Worm (Caenorhabditis elegans) whole organism, mixed stage, embryonic: ENCODE results near the gene Y54G2A.40.
A peak's percentile ranks its signal among the peaks of the same experiment; 100 is the strongest.
"Not testable (repeated sequence)": the region's sequence is repeated elsewhere in the genome, so short reads cannot be mapped to it uniquely, and the experiment has no call there.

Experiments used
- bed-3 ChIP-seq: fragments of 200-800 bp; sonication (Bioruptor generic); optimal IDR thresholded peaks from 3 replicates; lab custom pipeline; 2018; ENCODE audit warnings: mild to moderate bottlenecking, missing genetic modification characterization, moderate library complexity, missing compliant biosample characterization
- blmp-1 ChIP-seq: fragments of 150-350 bp; optimal IDR thresholded peaks from 2 replicates; lab custom pipeline; 2014; ENCODE audit warnings: missing biosample characterization, missing genetic modification characterization
- ceh-39 ChIP-seq: fragments of 150-350 bp; optimal IDR thresholded peaks from 2 replicates; lab custom pipeline; 2014; ENCODE audit warnings: missing biosample characterization, missing genetic modification characterization
- ceh-83 ChIP-seq: fragments of 200-800 bp; sonication (Bioruptor generic); optimal IDR thresholded peaks from 2 replicates; lab custom pipeline; 2018; ENCODE audit warnings: mild to moderate bottlenecking, missing genetic modification characterization, missing compliant biosample characterization
- ces-1 ChIP-seq: fragments of 150-350 bp; optimal IDR thresholded peaks from 2 replicates; lab custom pipeline; 2014; ENCODE audit warnings: missing biosample characterization, missing genetic modification reagents, missing genetic modification characterization
- cnd-1 ChIP-seq: fragments of 200-800 bp; sonication (Bioruptor generic); optimal IDR thresholded peaks from 2 replicates; lab custom pipeline; 2018; ENCODE audit warnings: mild to moderate bottlenecking, missing genetic modification characterization, missing compliant biosample characterization
- flh-1 ChIP-seq: fragments of 200-800 bp; sonication (Bioruptor generic); optimal IDR thresholded peaks from 2 replicates; lab custom pipeline; 2018; ENCODE audit warnings: mild to moderate bottlenecking, missing genetic modification characterization, moderate library complexity, missing compliant biosample characterization
- ham-2 ChIP-seq: fragments of 200-800 bp; sonication (Bioruptor generic); optimal IDR thresholded peaks from 2 replicates; lab custom pipeline; 2018; ENCODE audit warnings: mild to moderate bottlenecking, missing genetic modification characterization, missing compliant biosample characterization
- hlh-1 ChIP-seq: fragments of 150-350 bp; optimal IDR thresholded peaks from 2 replicates; lab custom pipeline; 2014; ENCODE audit warnings: missing biosample characterization, missing genetic modification reagents, missing genetic modification characterization
- lin-13 ChIP-seq: fragments of 150-350 bp; optimal IDR thresholded peaks from 2 replicates; lab custom pipeline; 2014; ENCODE audit warnings: missing biosample characterization, missing genetic modification characterization
- lin-32 ChIP-seq: fragments of 200-800 bp; sonication (Bioruptor generic); optimal IDR thresholded peaks from 2 replicates; lab custom pipeline; 2018; ENCODE audit warnings: mild to moderate bottlenecking, missing genetic modification characterization, missing compliant biosample characterization
- lsy-2 ChIP-seq: fragments of 150-350 bp; optimal IDR thresholded peaks from 2 replicates; lab custom pipeline; 2014; ENCODE audit warnings: missing biosample characterization, missing genetic modification characterization
- mab-5 ChIP-seq: fragments of 150-350 bp; optimal IDR thresholded peaks from 2 replicates; lab custom pipeline; 2014; ENCODE audit warnings: missing biosample characterization, missing genetic modification characterization
- mep-1 ChIP-seq: fragments of 150-350 bp; optimal IDR thresholded peaks from 2 replicates; lab custom pipeline; 2017; ENCODE audit warnings: missing biosample characterization, missing genetic modification reagents, missing genetic modification characterization, inconsistent platforms
- mls-2 ChIP-seq: sonication (generic microtip); optimal IDR thresholded peaks from 2 replicates; lab custom pipeline; 2016; ENCODE audit warnings: mild to moderate bottlenecking, missing genetic modification characterization, moderate library complexity, missing compliant biosample characterization
- nhr-12 ChIP-seq: fragments of 150-350 bp; optimal IDR thresholded peaks from 2 replicates; lab custom pipeline; 2014; ENCODE audit warnings: missing biosample characterization, missing genetic modification characterization
- nhr-2 ChIP-seq: fragments of 150-350 bp; optimal IDR thresholded peaks from 2 replicates; lab custom pipeline; 2014; ENCODE audit warnings: missing biosample characterization, missing genetic modification characterization
- nhr-237 ChIP-seq: fragments of 150-350 bp; optimal IDR thresholded peaks from 2 replicates; lab custom pipeline; 2014; ENCODE audit warnings: missing biosample characterization, missing genetic modification characterization
- nhr-28 ChIP-seq: fragments of 150-350 bp; optimal IDR thresholded peaks from 2 replicates; lab custom pipeline; 2014; ENCODE audit warnings: missing biosample characterization, missing genetic modification characterization
- nhr-76 ChIP-seq: sonication (generic microtip); optimal IDR thresholded peaks from 2 replicates; lab custom pipeline; 2017; ENCODE audit warnings: missing biosample characterization, missing genetic modification characterization
- sem-2 ChIP-seq: fragments of 200-800 bp; sonication (Bioruptor generic); optimal IDR thresholded peaks from 2 replicates; lab custom pipeline; 2018; ENCODE audit warnings: mild to moderate bottlenecking, missing genetic modification characterization, missing compliant biosample characterization
- snpc-4 ChIP-seq: fragments of 150-350 bp; optimal IDR thresholded peaks from 2 replicates; lab custom pipeline; 2014; ENCODE audit warnings: missing biosample characterization, missing genetic modification characterization
- sptf-1 ChIP-seq: sonication (generic microtip); optimal IDR thresholded peaks from 2 replicates; lab custom pipeline; 2017; ENCODE audit warnings: mild to moderate bottlenecking, missing genetic modification characterization, moderate library complexity, missing compliant biosample characterization
- tbx-8 ChIP-seq: fragments of 200-800 bp; sonication (Bioruptor generic); optimal IDR thresholded peaks from 2 replicates; lab custom pipeline; 2018; ENCODE audit warnings: mild to moderate bottlenecking, missing genetic modification characterization, moderate library complexity, missing compliant biosample characterization
- unc-120 ChIP-seq: sonication (generic microtip); optimal IDR thresholded peaks from 2 replicates; lab custom pipeline; 2017; ENCODE audit warnings: missing genetic modification characterization, missing compliant biosample characterization; ENCODE audit not compliant: poor library complexity, severe bottlenecking
- unc-39 ChIP-seq: fragments of 150-350 bp; optimal IDR thresholded peaks from 2 replicates; lab custom pipeline; 2014; ENCODE audit warnings: missing biosample characterization, missing genetic modification characterization
- unc-62 ChIP-seq: fragments of 150-350 bp; optimal IDR thresholded peaks from 2 replicates; lab custom pipeline; 2014; ENCODE audit warnings: missing biosample characterization, missing genetic modification reagents, missing genetic modification characterization
- ztf-11 ChIP-seq: fragments of 150-350 bp; optimal IDR thresholded peaks from 2 replicates; lab custom pipeline; 2014; ENCODE audit warnings: missing biosample characterization, missing genetic modification characterization

The Y54G2A.40 gene

DNA sequence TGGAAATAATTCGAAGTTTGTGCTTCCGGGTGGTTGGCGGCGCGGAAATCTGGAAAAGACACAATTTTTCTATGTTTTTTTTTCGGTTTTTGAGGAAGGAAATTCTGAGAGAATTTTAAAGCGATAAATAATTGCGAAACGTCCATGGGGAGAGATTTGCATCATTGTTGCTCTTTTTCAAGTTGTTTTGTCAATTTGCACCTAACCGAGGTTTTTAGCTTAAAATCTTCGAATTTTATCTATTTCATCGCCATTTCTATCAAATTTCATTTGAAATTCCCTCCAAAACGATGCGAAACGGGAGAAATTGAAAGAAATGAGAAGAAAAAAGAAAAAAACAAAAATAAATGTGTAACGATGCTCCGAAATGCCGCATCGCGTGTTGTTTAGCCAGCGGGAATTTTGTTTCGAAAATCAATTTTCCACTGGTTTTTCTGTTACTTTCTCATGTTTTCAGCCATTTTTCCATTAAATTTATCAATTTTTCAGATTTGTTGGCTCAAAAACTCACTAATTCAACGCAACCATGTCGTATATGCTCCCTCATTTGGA is 44.2 kb downstream of the Y54G2A.40 start, which contains the start of the genes nprt-1 and dib-1:
TSS of gene nprt-1 (minus strand) at position 51 of the 552 bp plus-strand sequence.
TSS of gene dib-1 (plus strand) at position 482 of the 552 bp plus-strand sequence.
- TF ChIP-seq lin-13 (tag; lab: Kevin White, UChicago) (peak; percentile 4), unc-62 (GFP tag; lab: Kevin White, UChicago) (no peak), lsy-2 (tag; lab: Kevin White, UChicago) (peak; percentile 73), flh-1 (GFP tag; lab: Kevin White, UChicago) (no peak), lin-32 (GFP tag; lab: Kevin White, UChicago) (no peak), snpc-4 (tag; lab: Kevin White, UChicago) (no peak), ces-1 (peak; percentile 62), sem-2 (GFP tag; lab: Kevin White, UChicago) (no peak), blmp-1 (tag; lab: Kevin White, UChicago) (no peak), nhr-76 (tag; lab: Kevin White, UChicago) (no peak), tbx-8 (no peak), sptf-1 (tag; lab: Kevin White, UChicago) (peak; percentile 13), mep-1 (tag; lab: Kevin White, UChicago) (peak; percentile 47), nhr-28 (tag; lab: Kevin White, UChicago) (no peak), nhr-237 (peak; percentile 12), nhr-2 (tag; lab: Kevin White, UChicago) (no peak), bed-3 (GFP tag; lab: Kevin White, UChicago) (no peak), cnd-1 (tag; lab: Kevin White, UChicago) (no peak)
- TF ChIP-seq, all 35 proteins: peak for 6

DNA sequence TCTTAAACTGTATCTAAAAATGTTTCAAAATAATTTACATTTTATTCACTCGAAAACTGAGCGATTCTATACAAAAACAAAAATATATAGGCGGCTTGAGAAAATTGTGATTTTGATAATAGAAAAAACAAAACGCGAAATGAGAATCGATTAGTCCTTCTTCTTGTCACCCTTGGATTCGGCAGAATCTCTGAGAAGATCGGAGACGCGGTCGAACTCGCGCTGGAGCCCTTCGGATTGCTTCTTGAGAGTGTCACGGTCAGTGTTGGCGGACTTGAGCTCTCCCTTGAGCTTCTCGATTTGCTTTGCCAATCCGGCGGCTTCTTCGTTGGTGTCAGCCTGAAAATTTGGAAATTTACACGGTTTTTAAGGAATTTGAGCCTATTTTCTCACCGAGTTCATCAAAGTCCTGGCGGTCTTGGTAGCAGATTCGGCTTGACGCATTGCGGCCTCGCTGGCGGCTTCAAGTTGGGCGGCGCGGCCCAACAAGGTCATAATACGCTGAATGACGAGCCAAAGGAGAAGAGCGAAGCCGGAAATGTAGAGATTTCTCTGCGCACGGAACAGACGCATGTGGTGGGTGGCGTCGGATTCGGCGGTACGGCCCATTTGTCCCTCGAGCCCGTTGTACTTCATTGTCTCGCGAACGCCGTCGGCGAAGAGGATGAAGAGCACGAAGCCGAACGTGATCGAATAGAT is 45.4 kb downstream of the Y54G2A.40 start:
- TF ChIP-seq nhr-237 (no peak), mep-1 (tag; lab: Kevin White, UChicago) (no peak), ceh-39 (tag; lab: Kevin White, UChicago) (no peak), lin-13 (tag; lab: Kevin White, UChicago) (no peak), hlh-1 (tag; lab: Kevin White, UChicago) (no peak), nhr-12 (tag; lab: Kevin White, UChicago) (no peak), bed-3 (GFP tag; lab: Kevin White, UChicago) (no peak)

DNA sequence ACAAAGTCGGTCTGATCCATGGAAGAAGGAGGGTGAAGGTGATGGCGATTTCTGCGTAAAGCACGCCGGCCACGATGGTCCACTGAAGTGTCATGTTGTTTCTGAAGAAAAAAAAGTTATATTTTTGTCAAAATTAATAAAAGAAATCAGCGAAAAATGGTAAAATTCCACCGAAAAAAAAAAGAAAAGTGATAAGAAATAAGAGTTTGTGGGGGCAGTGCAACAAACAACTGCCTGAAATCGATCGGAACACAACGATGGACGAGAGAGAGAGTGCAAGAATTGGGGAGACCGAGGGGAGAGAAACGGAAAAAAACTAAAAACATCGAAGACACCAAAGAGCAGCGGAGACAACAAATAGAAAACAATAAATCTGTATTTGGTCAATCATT is 46.1 kb downstream of the Y54G2A.40 start, which contains the start of gene Y54G2A.18:
TSS of gene Y54G2A.18 (minus strand) at position 101 of the 392 bp plus-strand sequence.
- TF ChIP-seq nhr-2 (tag; lab: Kevin White, UChicago) = no peak
- TF ChIP-seq hlh-1 (tag; lab: Kevin White, UChicago) = peak; percentile 22

DNA sequence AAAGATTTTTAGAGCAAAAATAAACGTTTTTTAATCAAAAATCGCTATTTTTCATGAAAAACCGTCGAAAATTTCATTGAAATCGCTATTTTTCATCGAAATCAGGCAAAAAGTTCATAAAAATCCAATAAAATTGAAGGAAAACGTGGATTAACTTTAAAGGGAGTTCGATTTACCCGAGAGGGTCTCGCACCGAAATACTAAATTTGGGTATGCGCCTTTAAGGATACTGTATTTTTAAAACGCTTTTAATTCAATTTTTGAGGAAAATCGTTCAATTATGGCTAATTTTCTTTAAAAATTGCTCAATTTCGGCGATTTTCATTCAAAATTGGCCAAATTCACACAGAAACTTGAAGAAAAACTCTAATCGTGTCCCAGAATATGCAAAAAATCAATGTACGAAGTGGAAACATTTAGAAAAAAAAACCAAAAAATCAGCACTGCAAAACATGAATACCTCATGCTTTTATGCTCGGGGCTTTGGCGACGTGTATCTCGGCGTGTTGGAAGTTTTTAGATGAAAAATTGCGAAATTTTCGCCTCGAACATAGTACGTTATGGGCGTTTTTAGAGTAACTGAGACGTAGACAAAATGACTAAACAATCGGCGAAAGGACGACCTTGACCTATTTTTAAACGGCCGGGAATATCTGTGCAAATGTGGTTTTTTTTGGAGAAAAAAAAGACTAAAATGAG is 46.7 kb downstream of the Y54G2A.40 start:
- no peak for TF ChIP-seq lsy-2 (tag; lab: Kevin White, UChicago)
- TF ChIP-seq ztf-11 (tag; lab: Kevin White, UChicago) = no peak
- no peak for TF ChIP-seq unc-62 (GFP tag; lab: Kevin White, UChicago)
- TF ChIP-seq snpc-4 (tag; lab: Kevin White, UChicago) = no peak
- TF ChIP-seq nhr-76 (tag; lab: Kevin White, UChicago) = no peak
- no peak for TF ChIP-seq blmp-1 (tag; lab: Kevin White, UChicago)
- no peak for TF ChIP-seq nhr-12 (tag; lab: Kevin White, UChicago)

DNA sequence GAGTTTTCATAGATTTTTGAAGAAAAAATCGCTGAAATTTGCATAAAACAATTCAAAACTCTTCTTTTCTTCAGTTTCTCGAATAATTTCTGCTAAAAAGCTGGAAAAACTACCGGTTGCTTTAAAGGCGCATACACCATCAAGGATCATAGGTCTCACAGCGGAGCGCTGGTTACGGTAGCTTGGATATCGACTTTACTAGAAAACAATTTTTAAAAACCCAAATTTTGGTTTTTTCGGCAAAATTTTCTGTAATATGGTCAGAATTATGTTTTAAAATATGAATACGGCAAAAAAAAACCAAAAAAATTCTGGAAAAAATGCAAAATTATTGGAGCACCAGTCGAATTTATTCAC is 47.2 kb downstream of the Y54G2A.40 start:
- TF ChIP-seq hlh-1 (tag; lab: Kevin White, UChicago) (no peak), nhr-12 (tag; lab: Kevin White, UChicago) (no peak), ham-2 (no peak), nhr-237 (no peak), mab-5 (no peak), tbx-8 (no peak), ceh-83 (GFP tag; lab: Kevin White, UChicago) (no peak), blmp-1 (tag; lab: Kevin White, UChicago) (no peak), snpc-4 (tag; lab: Kevin White, UChicago) (no peak), cnd-1 (tag; lab: Kevin White, UChicago) (no peak), nhr-76 (tag; lab: Kevin White, UChicago) (no peak)

DNA sequence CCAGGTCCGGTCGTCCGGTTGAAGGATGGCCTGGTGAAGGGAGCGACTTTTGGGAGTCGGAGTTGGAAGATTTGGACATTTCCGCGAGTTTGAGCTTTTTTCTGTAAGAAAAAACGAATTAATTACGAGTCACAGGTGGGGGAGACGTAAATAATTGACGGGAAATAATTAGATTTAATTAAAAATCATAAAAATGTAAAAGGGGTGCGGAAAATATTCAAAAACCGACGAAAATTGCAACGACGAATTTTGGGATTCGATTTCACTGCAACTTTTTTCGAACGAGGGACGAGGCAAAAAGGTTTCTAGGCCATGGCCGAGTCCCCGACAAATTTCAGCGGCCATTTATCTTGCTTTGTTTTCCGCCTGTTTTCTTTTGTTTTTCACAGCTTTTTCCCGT is 48.4 kb downstream of the Y54G2A.40 start, which contains the start of gene Y54G2A.19:
TSS of gene Y54G2A.19 (minus strand) at position 101 of the 400 bp plus-strand sequence.
- not testable (repeated sequence) for TF ChIP-seq mls-2, unc-120, unc-39 (tag; lab: Kevin White, UChicago)
